Fruit fly (Drosophila melanogaster): Measurements from ENCODE around the gene Or22a.
A peak's percentile ranks its signal among the peaks of the same experiment; 100 is the strongest.

Or22a gene

DNA sequence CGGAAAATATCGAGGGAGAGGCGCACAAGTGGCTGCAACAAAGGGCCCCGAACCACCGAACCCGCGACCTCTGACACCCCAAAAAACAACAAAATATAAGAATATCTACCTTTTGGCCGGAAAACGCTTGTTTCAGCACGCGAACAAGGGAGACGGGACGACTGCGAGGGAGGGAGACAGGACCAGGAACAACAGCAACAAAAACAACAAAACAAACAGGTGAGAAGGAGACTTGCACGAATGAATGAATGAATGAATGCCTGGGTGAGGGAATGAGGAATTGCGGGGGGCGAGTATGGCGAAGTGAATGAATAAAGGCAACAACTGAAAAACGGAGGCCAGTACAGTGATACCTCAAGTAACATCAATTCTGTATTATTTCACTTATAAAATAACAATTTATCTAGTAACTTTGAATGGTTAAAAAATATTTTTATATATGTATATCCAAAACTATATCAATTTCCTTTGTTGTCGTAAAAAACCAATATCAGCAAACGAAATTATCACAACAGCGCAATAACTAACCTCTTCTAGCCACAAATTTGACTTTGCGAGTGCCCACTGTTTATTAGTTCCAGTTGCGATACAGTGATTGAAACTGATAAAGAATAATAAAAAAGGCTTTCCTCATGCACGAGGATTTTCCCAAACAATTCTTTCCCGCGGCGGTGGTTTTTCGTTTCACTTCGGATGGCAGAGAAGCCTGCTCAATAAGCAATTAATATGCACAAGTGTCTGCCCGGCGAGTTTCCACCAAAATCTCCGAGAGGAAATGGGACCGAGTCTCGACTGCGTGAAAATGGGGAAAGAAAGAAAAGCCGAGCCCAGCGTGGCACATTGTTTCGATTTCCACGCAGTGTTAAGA, 36.6 kb downstream of the Or22a start (continued):
- TF ChIP-seq seq (GFP tag; IDR thresholded peaks at IDR 0.05) (no peak), her (GFP tag; optimal IDR thresholded peaks at IDR 0.05) (no peak), Ptx1 (GFP tag; IDR thresholded peaks at IDR 0.05) (no peak), lola (GFP tag; optimal IDR thresholded peaks at IDR 0.05) (peak in 1 of 3 experiments; percentile 55), mld (GFP tag; IDR thresholded peaks at IDR 0.05; ENCODE audit: partially characterized antibody) (no peak), so (GFP tag; IDR thresholded peaks at IDR 0.05) (no peak), zen (tag; optimal IDR thresholded peaks at IDR 0.05) (no peak), CG10431 (GFP tag; optimal IDR thresholded peaks at IDR 0.05) (no peak), CG12659 (GFP tag; optimal IDR thresholded peaks at IDR 0.05) (no peak), lbe (GFP tag; optimal IDR thresholded peaks at IDR 0.05) (no peak), Sox102F (GFP tag; optimal IDR thresholded peaks at IDR 0.05) (no peak), ac (GFP tag; optimal IDR thresholded peaks at IDR 0.05) (no peak), gcm2 (GFP tag; optimal IDR thresholded peaks at IDR 0.05) (no peak), Hr51 (GFP tag; optimal IDR thresholded peaks at IDR 0.05) (peak in 1 of 2 experiments; percentile 8), CG9215 (GFP tag; IDR thresholded peaks at IDR 0.05) (no peak), sqz (GFP tag; optimal IDR thresholded peaks at IDR 0.05) (peak; percentile 51), Hr39 (optimal IDR thresholded peaks at IDR 0.05) (no peak), Six4 (GFP tag; optimal IDR thresholded peaks at IDR 0.05) (no peak), BEAF-32 (GFP tag; optimal IDR thresholded peaks at IDR 0.05) (no peak), pho (GFP tag; optimal IDR thresholded peaks at IDR 0.05) (no peak), en (GFP tag; optimal IDR thresholded peaks at IDR 0.05) (no peak), CG7928 (GFP tag; optimal IDR thresholded peaks at IDR 0.05) (no peak), Optix (GFP tag; IDR thresholded peaks at IDR 0.05) (no peak), hkb (optimal IDR thresholded peaks at IDR 0.05) (no peak), hkb (GFP tag; IDR thresholded peaks at IDR 0.05) (no peak), CG5953 (GFP tag; IDR thresholded peaks at IDR 0.05) (no peak), Ravus (GFP tag; IDR thresholded peaks at IDR 0.05) (no peak), CG2116 (GFP tag; optimal IDR thresholded peaks at IDR 0.05) (no peak), sug (tag; optimal IDR thresholded peaks at IDR 0.05) (no peak), sna (GFP tag; IDR thresholded peaks at IDR 0.05; ENCODE audit: partially characterized antibody) (no peak), CG11456 (GFP tag; IDR thresholded peaks at IDR 0.05) (no peak), CG18619 (GFP tag; optimal IDR thresholded peaks at IDR 0.05) (no peak), Doc3 (GFP tag; IDR thresholded peaks at IDR 0.05; ENCODE audit: partially characterized antibody) (no peak), CG17359 (tag; optimal IDR thresholded peaks at IDR 0.05) (no peak), CG15073 (GFP tag; optimal IDR thresholded peaks at IDR 0.05) (no peak), tap (tag; optimal IDR thresholded peaks at IDR 0.05) (no peak), kni (GFP tag; optimal IDR thresholded peaks at IDR 0.05) (peak; percentile 56), wor (GFP tag; IDR thresholded peaks at IDR 0.05) (no peak), CG18599 (GFP tag; optimal IDR thresholded peaks at IDR 0.05) (peak; percentile 31), dmrt99B (tag; optimal IDR thresholded peaks at IDR 0.05) (peak; percentile 41), nerfin-1 (tag; optimal IDR thresholded peaks at IDR 0.05) (no peak), Dbx (GFP tag; IDR thresholded peaks at IDR 0.05) (no peak), CG12236 (GFP tag; optimal IDR thresholded peaks at IDR 0.05) (no peak), HmgD (GFP tag; optimal IDR thresholded peaks at IDR 0.05) (no peak), CG1792 (GFP tag; optimal IDR thresholded peaks at IDR 0.05) (no peak), NK7.1 (GFP tag; optimal IDR thresholded peaks at IDR 0.05) (no peak), Nf-YA (GFP tag; IDR thresholded peaks at IDR 0.05) (no peak), croc (GFP tag; conservative IDR thresholded peaks at IDR 0.05) (no peak; the same call in 2 of the 3 replicates), tll (GFP tag; optimal IDR thresholded peaks at IDR 0.05) (no peak)
